Worm (Caenorhabditis elegans): ENCODE data around the gene exo-1.

- TF ChIP-seq zag-1 (tag; optimal IDR thresholded peaks at IDR 0.05) (no peak), nhr-25 (tag; optimal IDR thresholded peaks at IDR 0.05; ENCODE audit: borderline replicate concordance, insufficient read depth) (no peak), madf-5 (GFP tag; IDR thresholded peaks at IDR 0.05) (no peak), unc-130 (GFP tag; optimal IDR thresholded peaks at IDR 0.05) (no peak), fos-1 (tag; optimal IDR thresholded peaks at IDR 0.05) (no peak), egl-27 (tag; optimal IDR thresholded peaks at IDR 0.05) (no peak), nhr-237 (tag; optimal IDR thresholded peaks at IDR 0.05) (no peak), lir-3 (tag; optimal IDR thresholded peaks at IDR 0.05) (no peak), nhr-77 (tag; optimal IDR thresholded peaks at IDR 0.05) (no peak), rbr-2 (tag; optimal IDR thresholded peaks at IDR 0.05) (no peak), ama-1 (optimal IDR thresholded peaks at IDR 0.05) (no peak), R02D3.7 (tag; optimal IDR thresholded peaks at IDR 0.05) (no peak), F10B5.3 (tag; optimal IDR thresholded peaks at IDR 0.05) (no peak), ceh-28 (tag; optimal IDR thresholded peaks at IDR 0.05) (no peak)
Measured at ce11 chrIII:13383159-13383558, 40.2 kb upstream of the exo-1 start.

All from whole organism, L4 larva.